Worm (Caenorhabditis elegans) whole organism, L4 larva: ENCODE measurements around the gene drn-1.
A peak's percentile ranks its signal among the peaks of the same experiment; 100 is the strongest.

Experiments
- F49E8.2 ChIP-seq: sonication (generic microtip); optimal IDR thresholded peaks from 2 replicates; lab custom pipeline; 2016; ENCODE audit warnings: missing compliant biosample characterization, mild to moderate bottlenecking, missing genetic modification characterization, borderline replicate concordance
- Y48G9A.11 ChIP-seq: fragments of 200-800 bp; sonication (Bioruptor generic); IDR thresholded peaks from 2 replicates; pipeline ENCODE4 v1.3.6; 2022; ENCODE audit warnings: missing genetic modification reagents, missing genetic modification characterization, missing compliant biosample characterization
- aha-1 ChIP-seq: fragments of 150-350 bp; peaks from one replicate; lab custom pipeline; 2014; ENCODE audit warnings: missing biosample characterization, missing genetic modification characterization
- ceh-20 ChIP-seq: fragments of 200-800 bp; sonication (Bioruptor generic); IDR thresholded peaks from 2 replicates; pipeline ENCODE4 v1.3.6; 2022; ENCODE audit warnings: missing genetic modification reagents, missing genetic modification characterization, missing compliant biosample characterization
- ceh-32 ChIP-seq: sonication (generic microtip); optimal IDR thresholded peaks from 2 replicates; lab custom pipeline; 2016; ENCODE audit warnings: mild to moderate bottlenecking, missing genetic modification characterization, missing compliant biosample characterization; ENCODE audit not compliant: poor library complexity
- cey-2 ChIP-seq: sonication (generic microtip); optimal IDR thresholded peaks from 3 replicates; lab custom pipeline; 2017; ENCODE audit warnings: missing genetic modification characterization, mild to moderate bottlenecking, missing compliant biosample characterization, antibody characterized with exemption, borderline replicate concordance; ENCODE audit not compliant: insufficient read depth
- daf-19 ChIP-seq: fragments of 200-800 bp; sonication (Bioruptor generic); conservative IDR thresholded peaks from 2 replicates; pipeline ENCODE4 v1.3.6; 2022; ENCODE audit warnings: missing genetic modification characterization, missing compliant biosample characterization
- daf-8 ChIP-seq: fragments of 200-800 bp; sonication (Bioruptor generic); IDR thresholded peaks from 2 replicates; pipeline ENCODE4 v1.3.6; 2022; ENCODE audit warnings: missing genetic modification characterization, missing compliant biosample characterization
- dmd-6 ChIP-seq: fragments of 200-800 bp; sonication (Bioruptor generic); IDR thresholded peaks from 2 replicates; pipeline ENCODE4 v1.3.6; 2022; ENCODE audit warnings: missing genetic modification reagents, missing genetic modification characterization, missing compliant biosample characterization
- dmd-8 ChIP-seq: fragments of 200-800 bp; sonication (Bioruptor generic); IDR thresholded peaks from 2 replicates; pipeline ENCODE4 v1.3.6; 2022; ENCODE audit warnings: missing genetic modification characterization, missing compliant biosample characterization
- dpl-1 ChIP-seq: fragments of 150-350 bp; optimal IDR thresholded peaks from 2 replicates; lab custom pipeline; 2014; ENCODE audit warnings: missing biosample characterization, missing genetic modification reagents, missing genetic modification characterization
- duxl-1 ChIP-seq: sonication (generic microtip); optimal IDR thresholded peaks from 2 replicates; lab custom pipeline; 2016; ENCODE audit warnings: mild to moderate bottlenecking, missing genetic modification characterization, moderate library complexity, missing compliant biosample characterization; ENCODE audit not compliant: poor library complexity
- dve-1 ChIP-seq: sonication (generic microtip); optimal IDR thresholded peaks from 2 replicates; lab custom pipeline; 2017; ENCODE audit warnings: antibody characterized with exemption, mild to moderate bottlenecking, missing genetic modification characterization, missing compliant biosample characterization; ENCODE audit not compliant: insufficient read depth
- hif-1 ChIP-seq, 2 experiments: sonication (generic microtip); optimal IDR thresholded peaks; 2 replicates each; lab custom pipeline; 2016 to 2017; ENCODE audit warnings: missing compliant biosample characterization in 2 of 2, missing genetic modification characterization in 2 of 2, missing genetic modification reagents in 2 of 2, missing genotype in 2 of 2, mild to moderate bottlenecking in 1 of 2
- hlh-11 ChIP-seq: fragments of 200-800 bp; sonication (Bioruptor generic); optimal IDR thresholded peaks from 2 replicates; lab custom pipeline; 2018; ENCODE audit warnings: mild to moderate bottlenecking, missing genetic modification characterization, missing compliant biosample characterization
- hlh-30 ChIP-seq: sonication (generic microtip); optimal IDR thresholded peaks from 2 replicates; lab custom pipeline; 2017; ENCODE audit warnings: antibody characterized with exemption, mild to moderate bottlenecking, missing genetic modification characterization, missing compliant biosample characterization; ENCODE audit not compliant: insufficient read depth
- hmg-1.1 ChIP-seq: fragments of 200-800 bp; sonication (Bioruptor generic); IDR thresholded peaks from 2 replicates; pipeline ENCODE4 v1.3.6; 2022; ENCODE audit warnings: missing genetic modification reagents, missing genetic modification characterization, missing compliant biosample characterization
- lim-7 ChIP-seq: fragments of 200-800 bp; sonication (Bioruptor generic); IDR thresholded peaks from 2 replicates; pipeline ENCODE4 v1.3.6; 2022; ENCODE audit warnings: missing genetic modification characterization, missing compliant biosample characterization
- lin-13 ChIP-seq: fragments of 150-350 bp; optimal IDR thresholded peaks from 2 replicates; lab custom pipeline; 2014; ENCODE audit warnings: missing biosample characterization, missing genetic modification reagents, missing genetic modification characterization
- lin-15B ChIP-seq: fragments of 150-350 bp; sonication (generic microtip); optimal IDR thresholded peaks from 3 replicates; lab custom pipeline; 2014; ENCODE audit warnings: missing biosample characterization, missing genetic modification characterization
- lin-29 ChIP-seq: fragments of 200-800 bp; sonication (Bioruptor generic); IDR thresholded peaks from 2 replicates; pipeline ENCODE4 v1.3.6; 2022; ENCODE audit warnings: missing genetic modification reagents, missing genetic modification characterization, missing compliant biosample characterization
- lsy-2 ChIP-seq, 2 experiments: fragments of 150-350 bp in 1 of 2; sonication (generic microtip) in 1 of 2; optimal IDR thresholded peaks; 2 replicates each; lab custom pipeline; 2014 to 2017; ENCODE audit warnings: missing biosample characterization in 2 of 2, missing genetic modification characterization in 2 of 2
- mdl-1 ChIP-seq, 2 experiments: fragments of 150-350 bp in 1 of 2; sonication (generic microtip) in 1 of 2; optimal IDR thresholded peaks; 2 replicates each; lab custom pipeline; 2014 to 2017; ENCODE audit warnings: missing biosample characterization in 2 of 2, missing genetic modification characterization in 2 of 2
- mdt-29 ChIP-seq: fragments of 200-800 bp; sonication (Bioruptor generic); IDR thresholded peaks from 2 replicates; pipeline ENCODE4 v1.3.6; 2022; ENCODE audit warnings: missing genetic modification reagents, missing genetic modification characterization, missing compliant biosample characterization
- mep-1 ChIP-seq: fragments of 150-350 bp; sonication (generic microtip); optimal IDR thresholded peaks from 3 replicates; lab custom pipeline; 2014; ENCODE audit warnings: missing biosample characterization, missing genetic modification characterization
- nhr-10 ChIP-seq: fragments of 150-350 bp; optimal IDR thresholded peaks from 2 replicates; lab custom pipeline; 2014; ENCODE audit warnings: missing biosample characterization, missing genetic modification characterization
- nhr-111 ChIP-seq: fragments of 200-800 bp; sonication (Bioruptor generic); optimal IDR thresholded peaks from 2 replicates; lab custom pipeline; 2018; ENCODE audit warnings: mild to moderate bottlenecking, missing genetic modification characterization, missing compliant biosample characterization
- nhr-28 ChIP-seq: fragments of 150-350 bp; optimal IDR thresholded peaks from 2 replicates; lab custom pipeline; 2014; ENCODE audit warnings: missing biosample characterization, missing genetic modification characterization
- nhr-76 ChIP-seq: fragments of 150-350 bp; optimal IDR thresholded peaks from 2 replicates; lab custom pipeline; 2014; ENCODE audit warnings: missing biosample characterization, missing genetic modification characterization
- nhr-77 ChIP-seq: fragments of 150-350 bp; optimal IDR thresholded peaks from 2 replicates; lab custom pipeline; 2014; ENCODE audit warnings: missing biosample characterization, missing genetic modification characterization
- php-3 ChIP-seq: fragments of 200-800 bp; sonication (Bioruptor generic); IDR thresholded peaks from 2 replicates; pipeline ENCODE4 v1.3.6; 2022; ENCODE audit warnings: missing genetic modification reagents, missing genetic modification characterization, missing compliant biosample characterization
- set-16 ChIP-seq: fragments of 200-800 bp; sonication (Bioruptor generic); IDR thresholded peaks from 2 replicates; pipeline ENCODE4 v1.3.6; 2022; ENCODE audit warnings: missing genetic modification reagents, missing genetic modification characterization, missing compliant biosample characterization
- skn-1 ChIP-seq: fragments of 150-350 bp; optimal IDR thresholded peaks from 2 replicates; lab custom pipeline; 2014; ENCODE audit warnings: missing biosample characterization, missing genetic modification characterization
- tra-1 ChIP-seq: fragments of 200-800 bp; sonication (Bioruptor generic); IDR thresholded peaks from 2 replicates; pipeline ENCODE4 v1.3.6; 2022; ENCODE audit warnings: missing genetic modification reagents, missing genetic modification characterization, missing compliant biosample characterization
- unc-39 ChIP-seq: sonication (generic microtip); optimal IDR thresholded peaks from 2 replicates; lab custom pipeline; 2017; ENCODE audit warnings: missing biosample characterization, missing genetic modification characterization
- unc-62 ChIP-seq, 3 experiments: fragments of 150-350 bp in 1 of 3; sonication (generic microtip); optimal IDR thresholded peaks in 2 of 3; peaks in 1 of 3; 1 replicate in 1 of 3; 2 replicates in 2 of 3; lab custom pipeline; 2014 to 2017; ENCODE audit warnings: missing biosample characterization in 3 of 3, missing genetic modification characterization in 3 of 3, missing genetic modification reagents in 3 of 3, missing genotype in 1 of 3
- zag-1 ChIP-seq: fragments of 150-350 bp; optimal IDR thresholded peaks from 2 replicates; lab custom pipeline; 2014; ENCODE audit warnings: missing biosample characterization, missing genetic modification characterization

Gene drn-1

DNA sequence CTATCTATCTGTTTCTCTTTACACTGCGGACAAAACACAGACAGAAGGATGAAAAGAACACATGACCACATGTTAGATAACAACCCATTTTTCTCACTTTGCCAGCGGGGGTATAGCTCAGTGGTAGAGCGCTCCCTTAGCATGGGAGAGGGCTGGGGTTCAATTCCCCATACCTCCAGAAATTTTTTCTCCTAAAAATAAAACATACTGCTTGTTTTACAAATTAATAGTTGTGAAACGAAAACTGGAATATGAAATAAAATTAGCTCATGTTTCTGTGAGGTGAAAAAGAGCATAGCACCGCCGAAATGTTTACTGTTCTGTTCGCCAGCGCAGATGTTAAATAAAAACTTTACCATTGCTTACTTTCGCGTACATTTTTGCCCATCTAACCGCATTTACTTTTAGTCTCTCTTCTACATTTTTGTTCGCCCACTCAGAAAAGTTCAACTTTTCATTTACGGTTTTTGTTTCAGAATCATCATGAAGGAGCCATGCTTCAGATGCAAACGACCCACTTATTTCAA, 20.6 kb upstream of the drn-1 start, which contains the start of gene ZK622.4 (continued):
- peak; percentile 52; the same call in 1 of the 2 replicates for TF ChIP-seq mdt-29 (GFP tag; lab: Robert Waterston, UW)
- TF ChIP-seq dpl-1 (GFP tag; lab: Kevin White, UChicago): peak; percentile 40
- no peak for TF ChIP-seq lin-15B (tag; lab: Kevin White, UChicago)
- TF ChIP-seq lim-7: peak; percentile 96
- TF ChIP-seq nhr-77 (tag; lab: Kevin White, UChicago): no peak
- TF ChIP-seq Y48G9A.11 (GFP tag; lab: Robert Waterston, UW): 0 out of 2 replicates have a peak, but pooled peaks have one; percentile 38
- no peak for TF ChIP-seq ceh-32
- peak; percentile 57 for TF ChIP-seq hlh-30
- peak; percentile 59 for TF ChIP-seq F49E8.2
- TF ChIP-seq php-3 (GFP tag; lab: Robert Waterston, UW): 0 out of 2 replicates have a peak, but pooled peaks have one; percentile 14

DNA sequence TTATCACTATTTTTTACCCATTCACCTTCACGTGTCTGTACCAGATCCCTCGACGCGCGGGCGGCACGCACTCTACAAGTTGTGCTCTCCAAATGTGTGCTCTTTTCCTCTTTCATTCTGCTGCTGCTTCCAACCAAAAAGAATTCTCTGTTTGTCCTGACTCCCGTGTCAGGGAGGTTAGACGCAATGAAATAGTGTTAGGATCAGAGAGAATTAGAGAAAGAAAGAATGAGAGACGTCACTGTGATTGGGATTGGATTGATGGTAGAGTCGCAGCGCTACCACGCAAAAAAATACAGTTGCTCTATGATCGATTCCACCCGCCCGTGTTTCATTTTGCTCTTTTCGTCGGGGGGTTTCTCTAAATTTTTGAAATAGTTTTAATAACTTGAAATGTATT, 19.4 kb upstream of the drn-1 start:
- TF ChIP-seq hmg-1.1 (GFP tag; lab: Robert Waterston, UW) (0 out of 2 replicates have a peak, but pooled peaks have one; percentile 6), skn-1 (no peak), aha-1 (tag; lab: Kevin White, UChicago) (peak; percentile 57)

DNA sequence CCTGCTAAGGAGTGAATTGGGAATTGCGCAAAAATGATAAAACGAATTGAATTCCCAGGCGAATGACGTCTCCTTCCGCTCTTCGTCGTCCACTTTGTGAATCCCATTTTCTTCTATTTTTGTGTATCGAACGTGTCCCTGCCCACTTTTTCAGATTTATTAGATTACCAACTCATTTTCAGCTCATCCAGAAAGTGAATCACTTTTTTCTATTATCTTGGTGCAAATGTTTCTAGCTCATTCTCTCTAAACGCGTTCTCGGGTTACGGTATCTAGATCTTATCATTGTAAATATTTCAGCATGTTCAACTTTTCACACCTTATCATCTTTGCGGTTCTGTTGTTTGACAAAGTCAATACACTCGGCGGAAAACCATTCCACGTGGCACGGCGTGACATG, 17.5 kb upstream of the drn-1 start, which contains the start of gene ZK622.5:
Gene ZK622.5 (plus strand): TSS at position 301 of the 400 bp plus-strand sequence.
- no peak for TF ChIP-seq nhr-10 (tag; lab: Kevin White, UChicago)
- peak; percentile 25 for TF ChIP-seq dve-1 (tag; lab: Kevin White, UChicago)

DNA sequence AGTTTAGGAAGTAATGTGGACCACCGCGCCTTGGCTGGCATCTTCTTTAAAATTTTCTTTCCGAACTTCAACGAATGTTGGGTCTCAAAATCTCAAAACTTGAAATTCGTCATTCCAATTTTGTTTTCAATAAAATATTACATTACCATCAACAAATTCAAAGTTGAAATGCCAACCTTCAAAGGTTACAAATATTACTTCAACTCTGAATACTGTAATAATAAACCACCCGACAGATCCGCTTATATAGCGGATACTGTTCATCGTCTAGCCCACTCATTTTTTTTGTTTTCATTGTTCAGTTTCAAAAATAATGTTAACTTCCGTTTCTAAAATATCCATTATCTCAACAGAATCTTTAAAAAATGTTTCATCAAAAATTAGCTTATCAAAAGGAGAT, 13.4 kb upstream of the drn-1 start, which contains the start of gene gur-5:
Gene gur-5 (plus strand): TSS at position 301 of the 400 bp plus-strand sequence.
- TF ChIP-seq duxl-1 (tag; lab: Kevin White, UChicago) (no peak), unc-62 (GFP tag; optimal IDR thresholded peaks at IDR 0.05 in 1 of 2; lab: Kevin White, UChicago) (peak in 1 of 2 experiments; percentile 20), unc-62 (tag; optimal IDR thresholded peaks at IDR 0.05; lab: Kevin White, UChicago) (no peak)

DNA sequence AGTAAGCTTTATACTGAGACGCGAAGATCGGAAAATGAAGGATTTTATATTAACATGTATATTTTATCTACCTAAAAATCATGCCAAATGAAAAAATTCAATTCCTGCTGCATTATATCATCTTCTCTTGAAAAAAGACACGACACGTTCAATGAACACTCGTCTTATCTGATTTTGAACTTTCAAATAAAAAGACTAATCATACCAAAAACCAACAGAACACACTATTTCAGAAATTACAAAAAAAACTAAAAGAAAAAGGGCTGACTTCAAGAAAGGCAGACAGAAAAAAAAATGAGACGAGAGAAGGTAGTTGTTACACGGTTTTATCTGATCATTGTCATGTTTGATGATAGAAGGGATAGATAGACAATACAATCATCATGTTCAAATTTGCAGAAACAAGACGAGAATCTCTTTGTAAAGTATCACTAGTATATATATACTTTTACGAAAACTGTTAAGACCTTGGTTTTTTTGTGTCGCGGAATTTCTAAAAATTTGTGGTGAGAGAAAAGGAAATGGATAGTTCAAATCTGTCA, 11.2 kb upstream of the drn-1 start:
- peak; percentile 25 for TF ChIP-seq nhr-76 (tag; lab: Kevin White, UChicago)
- peak; percentile 49 for TF ChIP-seq cey-2 (tag; lab: Kevin White, UChicago)
- no peak for TF ChIP-seq hif-1 (tag; optimal IDR thresholded peaks at IDR 0.05; lab: Kevin White, UChicago)
- 0 out of 2 replicates have a peak, but pooled peaks have one; percentile 42 for TF ChIP-seq tra-1 (GFP tag; lab: Robert Waterston, UW)
- TF ChIP-seq php-3 (GFP tag; lab: Robert Waterston, UW): no peak
- no peak for TF ChIP-seq lsy-2 (tag; optimal IDR thresholded peaks at IDR 0.05; lab: Kevin White, UChicago)
- no peak for TF ChIP-seq lin-29 (GFP tag; lab: Robert Waterston, UW)
- TF ChIP-seq set-16: no peak
- no peak for TF ChIP-seq lin-13 (GFP tag; lab: Kevin White, UChicago)
- TF ChIP-seq nhr-77 (tag; lab: Kevin White, UChicago): peak; percentile 16
- no peak for TF ChIP-seq hlh-30
- no peak for TF ChIP-seq ceh-20 (GFP tag; lab: Robert Waterston, UW)
- TF ChIP-seq unc-39 (tag; lab: Kevin White, UChicago): no peak
- no peak for TF ChIP-seq mep-1 (tag; lab: Kevin White, UChicago)
- TF ChIP-seq aha-1 (tag; lab: Kevin White, UChicago): peak; percentile 23
- TF ChIP-seq hlh-11 (tag; lab: Kevin White, UChicago): no peak
- no peak for TF ChIP-seq zag-1
- no peak for TF ChIP-seq daf-8 (GFP tag; lab: Robert Waterston, UW)
- TF ChIP-seq dmd-8 (GFP tag; lab: Robert Waterston, UW): no peak
- peak; percentile 23 for TF ChIP-seq dve-1 (tag; lab: Kevin White, UChicago)
- TF ChIP-seq nhr-28 (tag; lab: Kevin White, UChicago): peak; percentile 70
- TF ChIP-seq nhr-111 (GFP tag; lab: Kevin White, UChicago): no peak
- no peak for TF ChIP-seq mdl-1 (tag; optimal IDR thresholded peaks at IDR 0.05; lab: Kevin White, UChicago)
- TF ChIP-seq daf-19 (GFP tag; lab: Robert Waterston, UW): no peak
- TF ChIP-seq dmd-6: peak; percentile 39; the same call in 1 of the 2 replicates
